Worm (Caenorhabditis elegans) whole organism, L2 larva: ENCODE results near the gene T19B10.2.

Source experiments
- ama-1 ChIP-seq: fragments of 150-350 bp; optimal IDR thresholded peaks from 2 replicates; lab custom pipeline; 2018; ENCODE audit warnings: inconsistent platforms
- lin-39 ChIP-seq: fragments of 150-350 bp; optimal IDR thresholded peaks from 2 replicates; lab custom pipeline; 2014; ENCODE audit warnings: missing biosample characterization, missing genetic modification reagents, missing genetic modification characterization
- nhr-11 ChIP-seq: fragments of 150-350 bp; optimal IDR thresholded peaks from 2 replicates; lab custom pipeline; 2014; ENCODE audit warnings: missing biosample characterization, missing genetic modification characterization
- nhr-25 ChIP-seq: fragments of 150-350 bp; sonication (generic microtip); optimal IDR thresholded peaks from 3 replicates; lab custom pipeline; 2014; ENCODE audit warnings: missing biosample characterization, missing genetic modification characterization
- nhr-77 ChIP-seq: fragments of 150-350 bp; optimal IDR thresholded peaks from 2 replicates; lab custom pipeline; 2014; ENCODE audit warnings: missing biosample characterization, missing genetic modification characterization
- unc-55 ChIP-seq: fragments of 150-350 bp; sonication (generic microtip); optimal IDR thresholded peaks from 3 replicates; lab custom pipeline; 2014; ENCODE audit warnings: missing biosample characterization, missing genetic modification reagents, missing genetic modification characterization
- unc-62 ChIP-seq: fragments of 150-350 bp; optimal IDR thresholded peaks from 2 replicates; lab custom pipeline; 2014; ENCODE audit warnings: missing biosample characterization, missing genetic modification reagents, missing genetic modification characterization

- TF ChIP-seq nhr-11 (tag; lab: Kevin White, UChicago) = no peak
- TF ChIP-seq unc-62 (GFP tag; lab: Kevin White, UChicago) = no peak
- no peak for TF ChIP-seq nhr-77 (tag; lab: Kevin White, UChicago)
- TF ChIP-seq lin-39 (tag; lab: Kevin White, UChicago) = no peak
- TF ChIP-seq unc-55 (GFP tag; lab: Kevin White, UChicago) = no peak
- no peak for TF ChIP-seq ama-1
- TF ChIP-seq nhr-25 = no peak
These were observed 5.0 kb upstream of the T19B10.2 start for ce11 chrV:11216137-11216536.
